Fruit fly (Drosophila melanogaster) whole organism, embryonic: Measurements from ENCODE around the gene kri.
A peak's percentile ranks its signal among the peaks of the same experiment; 100 is the strongest.

Experiments
- Adf1 ChIP-seq: fragments of 200-800 bp; sonication (Bioruptor generic); IDR thresholded peaks from 2 replicates; pipeline ENCODE4 v1.3.6; 2022; ENCODE audit warnings: missing biosample characterization, missing genetic modification characterization
- Atf-2 ChIP-seq: fragments of 200-800 bp; sonication (Bioruptor generic); optimal IDR thresholded peaks from 2 replicates; lab custom pipeline; 2016; ENCODE audit warnings: missing biosample characterization, missing genetic modification characterization
- Atf3 ChIP-seq: fragments of 200-800 bp; sonication (Bioruptor generic); optimal IDR thresholded peaks from 3 replicates; lab custom pipeline; 2016; ENCODE audit warnings: missing biosample characterization, missing genetic modification characterization
- CG10209 ChIP-seq: fragments of 200-800 bp; sonication (Bioruptor generic); optimal IDR thresholded peaks from 3 replicates; lab custom pipeline; 2017; ENCODE audit warnings: missing biosample characterization, mild to moderate bottlenecking, missing genetic modification characterization, missing genetic modification reagents
- CG11504 ChIP-seq: fragments of 200-800 bp; sonication (Bioruptor generic); optimal IDR thresholded peaks from 3 replicates; lab custom pipeline; 2019; ENCODE audit warnings: missing biosample characterization, mild to moderate bottlenecking, missing genetic modification characterization, moderate library complexity
- CG12299 ChIP-seq: fragments of 200-800 bp; sonication (Bioruptor generic); optimal IDR thresholded peaks from 2 replicates; lab custom pipeline; 2018; ENCODE audit warnings: missing biosample characterization, mild to moderate bottlenecking, missing genetic modification characterization
- CG12391 ChIP-seq: fragments of 200-800 bp; sonication (Bioruptor generic); optimal IDR thresholded peaks from 3 replicates; lab custom pipeline; 2018; ENCODE audit warnings: missing biosample characterization, mild to moderate bottlenecking, missing genetic modification characterization, moderate library complexity
- CG15073 ChIP-seq: fragments of 200-800 bp; sonication (Bioruptor generic); optimal IDR thresholded peaks from 2 replicates; lab custom pipeline; 2016; ENCODE audit warnings: missing biosample characterization, missing genetic modification characterization
- CG16863 ChIP-seq: fragments of 200-800 bp; sonication (Bioruptor generic); optimal IDR thresholded peaks from 3 replicates; lab custom pipeline; 2016; ENCODE audit warnings: missing biosample characterization, missing genetic modification characterization
- CG17361 ChIP-seq: fragments of 200-800 bp; sonication (Bioruptor generic); IDR thresholded peaks from 3 replicates; pipeline ENCODE4 v1.3.6; 2022; ENCODE audit warnings: missing biosample characterization, missing genetic modification characterization
- CG2116 ChIP-seq: fragments of 200-800 bp; sonication (Bioruptor generic); optimal IDR thresholded peaks from 3 replicates; lab custom pipeline; 2018; ENCODE audit warnings: missing biosample characterization, mild to moderate bottlenecking, missing genetic modification characterization
- CG2712 ChIP-seq: fragments of 200-800 bp; optimal IDR thresholded peaks from 3 replicates; lab custom pipeline; 2019; ENCODE audit warnings: missing biosample characterization, mild to moderate bottlenecking, missing genetic modification characterization, moderate library complexity
- CG5953 ChIP-seq: fragments of 200-800 bp; sonication (Bioruptor generic); IDR thresholded peaks from 2 replicates; pipeline ENCODE4 v1.3.6; 2022; ENCODE audit warnings: missing biosample characterization, missing genetic modification characterization
- CG7556 ChIP-seq: fragments of 200-800 bp; sonication (Bioruptor generic); optimal IDR thresholded peaks from 2 replicates; lab custom pipeline; 2017; ENCODE audit warnings: missing biosample characterization, mild to moderate bottlenecking, missing genetic modification characterization
- CG8089 ChIP-seq: fragments of 200-800 bp; sonication (Bioruptor generic); optimal IDR thresholded peaks from 3 replicates; lab custom pipeline; 2016; ENCODE audit warnings: missing biosample characterization, missing genetic modification characterization
- CG9609 ChIP-seq: fragments of 200-800 bp; sonication (Bioruptor generic); optimal IDR thresholded peaks from 3 replicates; lab custom pipeline; 2016; ENCODE audit warnings: missing biosample characterization, missing genetic modification characterization
- CG9797 ChIP-seq: fragments of 200-800 bp; sonication (Bioruptor generic); optimal IDR thresholded peaks from 3 replicates; lab custom pipeline; 2018; ENCODE audit warnings: missing biosample characterization, mild to moderate bottlenecking, missing genetic modification characterization
- CHES-1-like ChIP-seq: fragments of 200-800 bp; sonication (Bioruptor generic); optimal IDR thresholded peaks from 2 replicates; lab custom pipeline; 2016; ENCODE audit warnings: missing biosample characterization, missing genetic modification characterization
- CkIIα-i1 ChIP-seq: fragments of 200-800 bp; sonication (Bioruptor generic); IDR thresholded peaks from 2 replicates; pipeline ENCODE4 v1.3.6; 2022; ENCODE audit warnings: missing biosample characterization, missing genetic modification characterization
- D ChIP-seq, 2 experiments: fragments of 200-800 bp in 1 of 2; fragments of >200 bp in 1 of 2; sonication (Bioruptor generic) in 1 of 2; optimal IDR thresholded peaks; 2 replicates in 1 of 2; 3 replicates in 1 of 2; lab custom pipeline; 2017; ENCODE audit warnings: mild to moderate bottlenecking in 1 of 2, missing biosample characterization in 1 of 2, missing genetic modification characterization in 1 of 2, missing genetic modification reagents in 1 of 2
- Dip3 ChIP-seq: fragments of 200-800 bp; sonication (Bioruptor generic); optimal IDR thresholded peaks from 3 replicates; lab custom pipeline; 2016; ENCODE audit warnings: missing biosample characterization, missing genetic modification characterization
- Ets65A ChIP-seq: fragments of 200-800 bp; sonication (Bioruptor generic); peaks from one replicate; lab custom pipeline; 2016; ENCODE audit warnings: missing biosample characterization, missing genetic modification characterization
- Hr51 ChIP-seq, 2 experiments: fragments of 200-800 bp; sonication (Bioruptor generic); optimal IDR thresholded peaks; 2 replicates in 1 of 2; 3 replicates in 1 of 2; lab custom pipeline; 2016 to 2018; ENCODE audit warnings: missing biosample characterization in 2 of 2, missing genetic modification characterization in 2 of 2, mild to moderate bottlenecking in 1 of 2, moderate library complexity in 1 of 2
- Hsf ChIP-seq: fragments of 200-800 bp; sonication (Bioruptor generic); optimal IDR thresholded peaks from 3 replicates; lab custom pipeline; 2016; ENCODE audit warnings: missing biosample characterization, missing genetic modification characterization
- NK7.1 ChIP-seq: fragments of 200-800 bp; sonication (Bioruptor generic); optimal IDR thresholded peaks from 3 replicates; lab custom pipeline; 2016; ENCODE audit warnings: missing biosample characterization, missing genetic modification characterization
- Neu2 ChIP-seq: fragments of 200-800 bp; sonication (Bioruptor generic); optimal IDR thresholded peaks from 3 replicates; lab custom pipeline; 2016; ENCODE audit warnings: missing biosample characterization, missing genetic modification characterization, borderline replicate concordance
- Oli ChIP-seq: fragments of 200-800 bp; sonication (Bioruptor generic); optimal IDR thresholded peaks from 2 replicates; lab custom pipeline; 2018; ENCODE audit warnings: missing biosample characterization, mild to moderate bottlenecking, missing genetic modification characterization, moderate library complexity
- Side ChIP-seq: fragments of 200-800 bp; sonication (Bioruptor generic); optimal IDR thresholded peaks from 2 replicates; lab custom pipeline; 2016; ENCODE audit warnings: missing biosample characterization, missing genetic modification characterization
- Spps ChIP-seq: fragments of 200-800 bp; sonication (Bioruptor generic); optimal IDR thresholded peaks from 2 replicates; lab custom pipeline; 2018; ENCODE audit warnings: missing biosample characterization, mild to moderate bottlenecking, missing genetic modification characterization
- Ssrp ChIP-seq: fragments of 200-800 bp; sonication (Bioruptor generic); optimal IDR thresholded peaks from 2 replicates; lab custom pipeline; 2018; ENCODE audit warnings: missing biosample characterization, mild to moderate bottlenecking, missing genetic modification characterization, moderate library complexity
- Stat92E ChIP-seq, 3 experiments: fragments of >200 bp in 2 of 3; fragments of 200-800 bp in 1 of 3; sonication (Bioruptor generic) in 1 of 3; optimal IDR thresholded peaks; 2 replicates each; lab custom pipeline; 2017 to 2019; ENCODE audit warnings: missing biosample characterization in 3 of 3, missing genetic modification characterization in 3 of 3, mild to moderate bottlenecking in 1 of 3, moderate library complexity in 1 of 3
- Usf ChIP-seq: fragments of 200-800 bp; sonication (Bioruptor generic); optimal IDR thresholded peaks from 2 replicates; lab custom pipeline; 2017; ENCODE audit warnings: missing genotype, missing biosample characterization, missing genetic modification characterization
- bigmax ChIP-seq: fragments of 200-800 bp; sonication (Bioruptor generic); optimal IDR thresholded peaks from 2 replicates; lab custom pipeline; 2018; ENCODE audit warnings: missing biosample characterization, mild to moderate bottlenecking, missing genetic modification characterization
- bsh ChIP-seq, 2 experiments: fragments of 200-800 bp; sonication (Bioruptor generic); optimal IDR thresholded peaks; 2 replicates each; lab custom pipeline; 2017 to 2018; ENCODE audit warnings: mild to moderate bottlenecking in 2 of 2, missing biosample characterization in 2 of 2, missing genetic modification characterization in 2 of 2, moderate library complexity in 1 of 2
- chif ChIP-seq, 2 experiments: fragments of 200-800 bp; sonication (Bioruptor generic); optimal IDR thresholded peaks; 3 replicates each; lab custom pipeline; 2016; ENCODE audit warnings: missing biosample characterization in 2 of 2, missing genetic modification characterization in 2 of 2
- chinmo ChIP-seq: fragments of 200-800 bp; sonication (Bioruptor generic); IDR thresholded peaks from 4 replicates; pipeline ENCODE4 v1.3.6; 2022; ENCODE audit warnings: missing biosample characterization, missing genetic modification characterization; ENCODE audit not compliant: partially characterized antibody
- dmrt11E ChIP-seq: fragments of 200-800 bp; sonication (Bioruptor generic); optimal IDR thresholded peaks from 3 replicates; lab custom pipeline; 2018; ENCODE audit warnings: missing biosample characterization, mild to moderate bottlenecking, missing genetic modification characterization, moderate library complexity
- fd102C ChIP-seq: fragments of 200-800 bp; sonication (Bioruptor generic); optimal IDR thresholded peaks from 2 replicates; lab custom pipeline; 2018; ENCODE audit warnings: missing biosample characterization, mild to moderate bottlenecking, missing genetic modification characterization, moderate library complexity
- gcm ChIP-seq: fragments of 200-800 bp; sonication (Bioruptor generic); optimal IDR thresholded peaks from 2 replicates; lab custom pipeline; 2019; ENCODE audit warnings: missing biosample characterization, mild to moderate bottlenecking, missing genetic modification characterization, moderate library complexity
- hb ChIP-seq: fragments of 200-800 bp; sonication (Bioruptor generic); IDR thresholded peaks from 3 replicates; pipeline ENCODE4 v1.3.6; 2022; ENCODE audit warnings: missing biosample characterization, missing genetic modification characterization; ENCODE audit not compliant: partially characterized antibody
- lab ChIP-seq: fragments of 200-800 bp; sonication (Bioruptor generic); optimal IDR thresholded peaks from 3 replicates; lab custom pipeline; 2017; ENCODE audit warnings: missing biosample characterization, missing genetic modification characterization, mild to moderate bottlenecking, moderate library complexity, missing genetic modification reagents
- lilli ChIP-seq: fragments of 200-800 bp; sonication (Bioruptor generic); optimal IDR thresholded peaks from 3 replicates; lab custom pipeline; 2016; ENCODE audit warnings: missing biosample characterization, missing genetic modification characterization
- lola ChIP-seq, 3 experiments: fragments of >200 bp in 2 of 3; fragments of 200-800 bp in 1 of 3; sonication (Bioruptor generic) in 1 of 3; optimal IDR thresholded peaks; 2 replicates each; lab custom pipeline; 2017 to 2019; ENCODE audit warnings: missing biosample characterization in 3 of 3, missing genetic modification characterization in 3 of 3, mild to moderate bottlenecking in 1 of 3, moderate library complexity in 1 of 3
- prd ChIP-seq, 3 experiments: fragments of >200 bp in 2 of 3; fragments of 200-800 bp in 1 of 3; sonication (Bioruptor generic) in 1 of 3; optimal IDR thresholded peaks in 2 of 3; IDR thresholded peaks in 1 of 3; 2 replicates in 2 of 3; 3 replicates in 1 of 3; pipeline versions ENCODE4 v1.3.6 to Lab custom; 2017 to 2022; ENCODE audit warnings: missing biosample characterization in 1 of 3, missing genetic modification characterization in 1 of 3
- slp2 ChIP-seq: fragments of 200-800 bp; sonication (Bioruptor generic); optimal IDR thresholded peaks from 2 replicates; lab custom pipeline; 2016; ENCODE audit warnings: missing biosample characterization, missing genetic modification characterization
- stwl ChIP-seq: fragments of 200-800 bp; sonication (Bioruptor generic); optimal IDR thresholded peaks from 3 replicates; lab custom pipeline; 2018; ENCODE audit warnings: missing biosample characterization, mild to moderate bottlenecking, missing genetic modification characterization, moderate library complexity
- zen ChIP-seq: fragments of 200-800 bp; sonication (Bioruptor generic); optimal IDR thresholded peaks from 3 replicates; lab custom pipeline; 2018; ENCODE audit warnings: missing biosample characterization, mild to moderate bottlenecking, missing genetic modification characterization, moderate library complexity
- zf30C ChIP-seq: fragments of 200-800 bp; sonication (Bioruptor generic); optimal IDR thresholded peaks from 3 replicates; lab custom pipeline; 2018; ENCODE audit warnings: missing biosample characterization, mild to moderate bottlenecking, missing genetic modification characterization

The kri gene

dm6 chr3L:5856919-5857318 is 46.1 kb downstream of the kri start (continued):
- TF ChIP-seq CG17361 (no peak), dmrt11E (tag; lab: Kevin White, UChicago) (peak; percentile 88), lab (GFP tag; lab: Kevin White, UChicago) (no peak), CkIIα-i1 (no peak), lola (GFP tag; optimal IDR thresholded peaks at IDR 0.05; lab: Kevin White, UChicago) (peak in 1 of 3 experiments; percentile 86), hb (GFP tag; lab: Robert Waterston, UW) (no peak), Ssrp (peak; percentile 31), CG11504 (peak; percentile 21), CG10209 (peak; percentile 36), CG8089 (GFP tag; lab: Kevin White, UChicago) (peak; percentile 27), gcm (peak; percentile 25), CG12391 (tag; lab: Kevin White, UChicago) (peak; percentile 59), CHES-1-like (GFP tag; lab: Kevin White, UChicago) (no peak), Oli (tag; lab: Kevin White, UChicago) (peak; percentile 27), CG2116 (GFP tag; lab: Kevin White, UChicago) (peak; percentile 13), Ets65A (GFP tag; lab: Kevin White, UChicago) (peak; percentile 4), Stat92E (GFP tag; optimal IDR thresholded peaks at IDR 0.05; lab: Kevin White, UChicago) (peak in 1 of 3 experiments; percentile 4), CG5953 (GFP tag; lab: Robert Waterston, UW) (no peak), Neu2 (GFP tag; lab: Kevin White, UChicago) (peak; percentile 29), Adf1 (GFP tag; lab: Robert Waterston, UW) (no peak), bsh (GFP tag; optimal IDR thresholded peaks at IDR 0.05; lab: Kevin White, UChicago) (peak in 1 of 2 experiments; percentile 29), CG9797 (no peak), Usf (GFP tag; lab: Kevin White, UChicago) (peak; percentile 13), CG2712 (tag; lab: Kevin White, UChicago) (peak; percentile 80), Atf3 (GFP tag; lab: Kevin White, UChicago) (peak; percentile 47), Side (peak; percentile 48), chif (GFP tag; optimal IDR thresholded peaks at IDR 0.05; lab: Kevin White, UChicago) (peak; percentile 34 to 80), CG7556 (GFP tag; lab: Kevin White, UChicago) (peak; percentile 29), Hsf (peak; percentile 47), NK7.1 (peak; percentile 14), CG9609 (GFP tag; lab: Kevin White, UChicago) (peak; percentile 10), Spps (tag; lab: Kevin White, UChicago) (peak; percentile 24), zf30C (peak; percentile 96), Dip3 (no peak), CG16863 (GFP tag; lab: Kevin White, UChicago) (peak; percentile 38), stwl (tag; lab: Kevin White, UChicago) (peak; percentile 26), chinmo (GFP tag; lab: Robert Waterston, UW) (no peak), CG15073 (GFP tag; lab: Kevin White, UChicago) (no peak), D (optimal IDR thresholded peaks at IDR 0.05; lab: Kevin White, UChicago) (no peak), D (GFP tag; optimal IDR thresholded peaks at IDR 0.05; lab: Kevin White, UChicago) (peak; percentile 39), lilli (GFP tag; lab: Kevin White, UChicago) (no peak), bigmax (GFP tag; lab: Kevin White, UChicago) (no peak), Atf-2 (GFP tag; lab: Kevin White, UChicago) (peak; percentile 32), slp2 (GFP tag; lab: Kevin White, UChicago) (peak; percentile 15), fd102C (peak; percentile 94), prd (optimal IDR thresholded peaks at IDR 0.05; lab: Kevin White, UChicago) (no peak), prd (GFP tag; IDR thresholded peaks at IDR 0.05; lab: Robert Waterston, UW) (peak; percentile 84; the same call in 2 of the 3 replicates), CG12299 (tag; lab: Kevin White, UChicago) (no peak), zen (tag; lab: Kevin White, UChicago) (peak; percentile 75), Hr51 (GFP tag; optimal IDR thresholded peaks at IDR 0.05; lab: Kevin White, UChicago) (peak in 1 of 2 experiments; percentile 17)
